Fruit fly (Drosophila melanogaster) whole organism, embryonic: ENCODE data around the gene CG6149.
A peak's percentile ranks its signal among the peaks of the same experiment; 100 is the strongest.

Experiments used
- Adf1 ChIP-seq: fragments of 200-800 bp; sonication (Bioruptor generic); IDR thresholded peaks from 2 replicates; pipeline ENCODE4 v1.3.6; 2022; ENCODE audit warnings: missing biosample characterization, missing genetic modification characterization
- Awh ChIP-seq: fragments of 200-800 bp; sonication (Bioruptor generic); IDR thresholded peaks from 2 replicates; pipeline ENCODE4, ENCODE4 v1.3.6; 2022; ENCODE audit warnings: missing biosample characterization, missing genetic modification characterization
- BEAF-32 ChIP-seq: fragments of 200-800 bp; sonication (Bioruptor generic); optimal IDR thresholded peaks from 3 replicates; lab custom pipeline; 2017; ENCODE audit warnings: missing biosample characterization, missing genetic modification characterization, mild to moderate bottlenecking, moderate library complexity, missing genetic modification reagents
- CG10366 ChIP-seq: fragments of 200-800 bp; sonication (Bioruptor generic); IDR thresholded peaks from 2 replicates; pipeline ENCODE4 v1.3.6; 2022; ENCODE audit warnings: missing biosample characterization, missing genetic modification characterization
- CG11696 ChIP-seq: fragments of 200-800 bp; sonication (Bioruptor generic); IDR thresholded peaks from 2 replicates; pipeline ENCODE4 v1.3.6; 2022; ENCODE audit warnings: missing biosample characterization, missing genetic modification characterization
- CG14667 ChIP-seq: fragments of 200-800 bp; sonication (Bioruptor generic); IDR thresholded peaks from 2 replicates; pipeline ENCODE4 v1.3.6; 2022; ENCODE audit warnings: missing biosample characterization, missing genetic modification characterization
- CG1602 ChIP-seq: fragments of 200-800 bp; sonication (Bioruptor generic); optimal IDR thresholded peaks from 3 replicates; lab custom pipeline; 2016; ENCODE audit warnings: missing biosample characterization, missing genetic modification characterization
- CG16815 ChIP-seq: fragments of 200-800 bp; sonication (Bioruptor generic); optimal IDR thresholded peaks from 3 replicates; lab custom pipeline; 2017; ENCODE audit warnings: missing biosample characterization, mild to moderate bottlenecking, missing genetic modification characterization
- CG18262 ChIP-seq: fragments of 200-800 bp; optimal IDR thresholded peaks from 3 replicates; lab custom pipeline; 2019; ENCODE audit warnings: missing biosample characterization, mild to moderate bottlenecking, missing genetic modification characterization, moderate library complexity
- CG2875 ChIP-seq: fragments of 200-800 bp; sonication (Bioruptor generic); optimal IDR thresholded peaks from 2 replicates; lab custom pipeline; 2017; ENCODE audit warnings: missing biosample characterization, mild to moderate bottlenecking, missing genetic modification characterization, missing genetic modification reagents
- CG3163 ChIP-seq: fragments of 200-800 bp; sonication (Bioruptor generic); optimal IDR thresholded peaks from 3 replicates; lab custom pipeline; 2016; ENCODE audit warnings: missing biosample characterization, missing genetic modification characterization
- CG5245 ChIP-seq: fragments of 200-800 bp; sonication (Bioruptor generic); optimal IDR thresholded peaks from 3 replicates; lab custom pipeline; 2016; ENCODE audit warnings: missing biosample characterization, missing genetic modification characterization
- CG6175 ChIP-seq: fragments of 200-800 bp; sonication (Bioruptor generic); IDR thresholded peaks from 3 replicates; pipeline ENCODE4 v1.3.6; 2022; ENCODE audit warnings: missing biosample characterization, missing genetic modification characterization
- CG6272 ChIP-seq: fragments of 200-800 bp; sonication (Bioruptor generic); IDR thresholded peaks from 2 replicates; pipeline ENCODE4 v1.3.6; 2022; ENCODE audit warnings: missing biosample characterization, missing genetic modification characterization
- CG7372 ChIP-seq: fragments of 200-800 bp; sonication (Bioruptor generic); IDR thresholded peaks from 2 replicates; pipeline ENCODE4 v1.3.6; 2022; ENCODE audit warnings: missing biosample characterization, missing genetic modification characterization
- CG7786 ChIP-seq: fragments of 200-800 bp; sonication (Bioruptor generic); optimal IDR thresholded peaks from 2 replicates; lab custom pipeline; 2016; ENCODE audit warnings: missing biosample characterization, missing genetic modification characterization
- CG7839 ChIP-seq: fragments of 200-800 bp; sonication (Bioruptor generic); optimal IDR thresholded peaks from 3 replicates; lab custom pipeline; 2018; ENCODE audit warnings: missing biosample characterization, mild to moderate bottlenecking, missing genetic modification characterization, moderate library complexity
- CG8089 ChIP-seq: fragments of 200-800 bp; sonication (Bioruptor generic); optimal IDR thresholded peaks from 3 replicates; lab custom pipeline; 2016; ENCODE audit warnings: missing biosample characterization, missing genetic modification characterization
- CG8388 ChIP-seq: fragments of 200-800 bp; sonication (Bioruptor generic); optimal IDR thresholded peaks from 2 replicates; lab custom pipeline; 2019; ENCODE audit warnings: missing biosample characterization, mild to moderate bottlenecking, missing genetic modification characterization, moderate library complexity
- CTCF ChIP-seq: fragments of 200-800 bp; sonication (Bioruptor generic); optimal IDR thresholded peaks from 2 replicates; lab custom pipeline; 2017; ENCODE audit warnings: missing biosample characterization, mild to moderate bottlenecking, missing genetic modification characterization, moderate library complexity
- Dbx ChIP-seq: fragments of 200-800 bp; sonication (Bioruptor generic); IDR thresholded peaks from 3 replicates; pipeline ENCODE4 v1.3.6; 2022; ENCODE audit warnings: missing biosample characterization, missing genetic modification characterization
- Dfd ChIP-seq, 2 experiments: fragments of >200 bp; optimal IDR thresholded peaks; 2 replicates each; lab custom pipeline; 2017; ENCODE audit warnings: missing biosample characterization in 2 of 2, missing genetic modification characterization in 2 of 2
- Dip3 ChIP-seq: fragments of 200-800 bp; sonication (Bioruptor generic); optimal IDR thresholded peaks from 3 replicates; lab custom pipeline; 2016; ENCODE audit warnings: missing biosample characterization, missing genetic modification characterization
- Fer2 ChIP-seq: fragments of 200-800 bp; sonication (Bioruptor generic); optimal IDR thresholded peaks from 2 replicates; lab custom pipeline; 2018; ENCODE audit warnings: missing biosample characterization, mild to moderate bottlenecking, missing genetic modification characterization, moderate library complexity
- Gsc ChIP-seq: fragments of 200-800 bp; sonication (Bioruptor generic); IDR thresholded peaks from 2 replicates; pipeline ENCODE4 v1.3.6; 2022; ENCODE audit warnings: missing biosample characterization, missing genetic modification characterization
- HLH3B ChIP-seq: fragments of 200-800 bp; sonication (Bioruptor generic); IDR thresholded peaks from 2 replicates; pipeline ENCODE4 v1.3.6; 2022; ENCODE audit warnings: missing biosample characterization, missing genetic modification characterization
- HLHmδ ChIP-seq: fragments of 200-800 bp; sonication (Bioruptor generic); optimal IDR thresholded peaks from 2 replicates; lab custom pipeline; 2018; ENCODE audit warnings: missing biosample characterization, mild to moderate bottlenecking, missing genetic modification characterization, moderate library complexity
- Kr ChIP-seq: fragments of 200-800 bp; sonication (Bioruptor generic); optimal IDR thresholded peaks from 2 replicates; lab custom pipeline; 2017; ENCODE audit warnings: missing biosample characterization, mild to moderate bottlenecking, missing genetic modification characterization
- Mes4 ChIP-seq: fragments of 200-800 bp; sonication (Bioruptor generic); optimal IDR thresholded peaks from 2 replicates; lab custom pipeline; 2016; ENCODE audit warnings: missing biosample characterization, missing genetic modification characterization
- NFAT ChIP-seq: fragments of 200-800 bp; sonication (Bioruptor generic); IDR thresholded peaks from 2 replicates; pipeline ENCODE4 v1.3.6; 2022; ENCODE audit warnings: missing biosample characterization, missing genetic modification characterization
- Sry-β ChIP-seq: fragments of 200-800 bp; sonication (Bioruptor generic); optimal IDR thresholded peaks from 2 replicates; lab custom pipeline; 2018; ENCODE audit warnings: missing biosample characterization, mild to moderate bottlenecking, missing genetic modification characterization, moderate library complexity
- Xrp1 ChIP-seq: fragments of 200-800 bp; sonication (Bioruptor generic); IDR thresholded peaks from 2 replicates; pipeline ENCODE4 v1.3.6; 2022; ENCODE audit warnings: missing biosample characterization, missing genetic modification characterization
- ara ChIP-seq: fragments of 200-800 bp; sonication (Bioruptor generic); IDR thresholded peaks from 2 replicates; pipeline ENCODE4 v1.3.6; 2022; ENCODE audit warnings: missing biosample characterization, missing genetic modification characterization
- bbx ChIP-seq: fragments of 200-800 bp; sonication (Bioruptor generic); IDR thresholded peaks from 2 replicates; pipeline ENCODE4 v1.3.6; 2022; ENCODE audit warnings: missing biosample characterization, missing genetic modification characterization; ENCODE audit not compliant: partially characterized antibody
- cas ChIP-seq: fragments of 200-800 bp; sonication (Bioruptor generic); IDR thresholded peaks from 2 replicates; pipeline ENCODE4 v1.3.6; 2022; ENCODE audit warnings: missing biosample characterization, missing genetic modification characterization
- cato ChIP-seq: fragments of 200-800 bp; sonication (Bioruptor generic); optimal IDR thresholded peaks from 2 replicates; lab custom pipeline; 2016; ENCODE audit warnings: missing biosample characterization, missing genetic modification characterization, borderline replicate concordance
- cg ChIP-seq: fragments of 200-800 bp; sonication (Bioruptor generic); optimal IDR thresholded peaks from 3 replicates; lab custom pipeline; 2019; ENCODE audit warnings: missing biosample characterization, mild to moderate bottlenecking, missing genetic modification characterization, moderate library complexity
- chinmo ChIP-seq: fragments of 200-800 bp; sonication (Bioruptor generic); IDR thresholded peaks from 4 replicates; pipeline ENCODE4 v1.3.6; 2022; ENCODE audit warnings: missing biosample characterization, missing genetic modification characterization; ENCODE audit not compliant: partially characterized antibody
- cwo ChIP-seq: fragments of 200-800 bp; sonication (Bioruptor generic); optimal IDR thresholded peaks from 3 replicates; lab custom pipeline; 2017; ENCODE audit warnings: missing biosample characterization, missing genetic modification characterization, mild to moderate bottlenecking, moderate library complexity, missing genetic modification reagents
- danr ChIP-seq: fragments of 200-800 bp; sonication (Bioruptor generic); IDR thresholded peaks from 2 replicates; pipeline ENCODE4 v1.3.6; 2022; ENCODE audit warnings: missing biosample characterization, missing genetic modification characterization
- ewg ChIP-seq: fragments of 200-800 bp; sonication (Bioruptor generic); optimal IDR thresholded peaks from 3 replicates; lab custom pipeline; 2017; ENCODE audit warnings: mild to moderate bottlenecking, missing biosample characterization, missing genetic modification reagents, missing genetic modification characterization
- gce ChIP-seq: fragments of 200-800 bp; sonication (Bioruptor generic); IDR thresholded peaks from 3 replicates; pipeline ENCODE4 v1.3.6; 2022; ENCODE audit warnings: missing biosample characterization, missing genetic modification characterization
- gsb ChIP-seq: fragments of 200-800 bp; sonication (Bioruptor generic); IDR thresholded peaks from 2 replicates; pipeline ENCODE4 v1.3.6; 2022; ENCODE audit warnings: missing biosample characterization, missing genetic modification characterization
- klu ChIP-seq: fragments of 200-800 bp; sonication (Bioruptor generic); IDR thresholded peaks from 2 replicates; pipeline ENCODE4 v1.3.6; 2022; ENCODE audit warnings: missing biosample characterization, missing genetic modification characterization
- lab ChIP-seq: fragments of 200-800 bp; sonication (Bioruptor generic); optimal IDR thresholded peaks from 3 replicates; lab custom pipeline; 2017; ENCODE audit warnings: missing biosample characterization, missing genetic modification characterization, mild to moderate bottlenecking, moderate library complexity, missing genetic modification reagents
- maf-S ChIP-seq: fragments of 200-800 bp; sonication (Bioruptor generic); optimal IDR thresholded peaks from 2 replicates; lab custom pipeline; 2016; ENCODE audit warnings: missing biosample characterization, missing genetic modification characterization
- otp ChIP-seq: fragments of 200-800 bp; sonication (Bioruptor generic); IDR thresholded peaks from 3 replicates; pipeline ENCODE4, ENCODE4 v1.3.6; 2022; ENCODE audit warnings: missing biosample characterization, missing genetic modification characterization
- prd ChIP-seq, 3 experiments: fragments of >200 bp in 2 of 3; fragments of 200-800 bp in 1 of 3; sonication (Bioruptor generic) in 1 of 3; optimal IDR thresholded peaks in 2 of 3; IDR thresholded peaks in 1 of 3; 2 replicates in 2 of 3; 3 replicates in 1 of 3; pipeline versions ENCODE4 v1.3.6 to Lab custom; 2017 to 2022; ENCODE audit warnings: missing biosample characterization in 1 of 3, missing genetic modification characterization in 1 of 3
- row ChIP-seq: fragments of 200-800 bp; sonication (Bioruptor generic); IDR thresholded peaks from 3 replicates; pipeline ENCODE4 v1.3.6; 2022; ENCODE audit warnings: missing biosample characterization, missing genetic modification characterization
- slp2 ChIP-seq: fragments of 200-800 bp; sonication (Bioruptor generic); optimal IDR thresholded peaks from 2 replicates; lab custom pipeline; 2016; ENCODE audit warnings: missing biosample characterization, missing genetic modification characterization
- usp ChIP-seq: fragments of >200 bp; optimal IDR thresholded peaks from 2 replicates; lab custom pipeline; 2017; ENCODE audit warnings: missing biosample characterization, missing genetic modification characterization
- vfl ChIP-seq: fragments of 200-800 bp; sonication (Bioruptor generic); optimal IDR thresholded peaks from 2 replicates; lab custom pipeline; 2016; ENCODE audit warnings: missing biosample characterization, missing genetic modification characterization

CG6149 gene

DNA sequence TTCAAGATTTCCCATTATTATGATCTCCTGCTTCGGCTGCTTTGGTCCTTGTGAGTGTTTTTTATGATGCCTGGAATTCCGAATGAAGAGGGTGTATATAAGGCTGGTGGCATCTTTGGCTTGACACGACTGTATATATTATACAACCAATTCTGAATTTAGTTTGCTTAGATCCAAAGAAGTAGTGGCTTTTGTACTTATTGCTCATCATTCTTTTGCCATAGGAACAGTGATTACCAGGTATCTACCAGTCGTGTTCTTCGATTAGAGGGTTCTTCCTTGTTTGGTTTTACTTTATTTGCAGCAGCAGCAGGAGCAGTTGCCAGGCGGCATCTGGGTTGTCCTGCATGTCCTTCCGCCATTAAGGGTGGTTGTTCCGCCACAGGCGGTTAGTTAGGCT is 31.7 kb downstream of the CG6149 start (continued):
- TF ChIP-seq gsb (GFP tag; lab: Robert Waterston, UW): 0 out of 2 replicates have a peak, but pooled peaks have one; percentile 17
- TF ChIP-seq CG6175 (GFP tag; lab: Robert Waterston, UW): no peak
- TF ChIP-seq CG14667 (GFP tag; lab: Robert Waterston, UW): peak; percentile 63
- 0 out of 3 replicates have a peak, but pooled peaks have one; percentile 33 for TF ChIP-seq Dbx (GFP tag; lab: Robert Waterston, UW)
- TF ChIP-seq prd (optimal IDR thresholded peaks at IDR 0.05; lab: Kevin White, UChicago): no peak
- TF ChIP-seq prd (GFP tag; IDR thresholded peaks at IDR 0.05; lab: Robert Waterston, UW): peak; percentile 92
- peak; percentile 72 for TF ChIP-seq otp (GFP tag; lab: Robert Waterston, UW)
- peak; percentile 65 for TF ChIP-seq CG18262
- TF ChIP-seq row (GFP tag; lab: Robert Waterston, UW): peak; percentile 84
- no peak for TF ChIP-seq Sry-β (GFP tag; lab: Kevin White, UChicago)
- peak; percentile 13; the same call in 1 of the 2 replicates for TF ChIP-seq CG11696 (GFP tag; lab: Robert Waterston, UW)
- TF ChIP-seq klu (GFP tag; lab: Robert Waterston, UW): peak; percentile 27; the same call in 1 of the 2 replicates
- TF ChIP-seq ewg: peak; percentile 39
- TF ChIP-seq slp2: peak; percentile 48
- no peak for TF ChIP-seq CTCF (GFP tag; lab: Kevin White, UChicago)
- peak; percentile 57 for TF ChIP-seq HLH3B
- peak; percentile 42 for TF ChIP-seq CG16815
- no peak for TF ChIP-seq Gsc
- TF ChIP-seq CG10366: peak; percentile 66
- no peak for TF ChIP-seq CG2875
- TF ChIP-seq Dip3 (GFP tag; lab: Kevin White, UChicago): peak; percentile 37
- no peak for TF ChIP-seq Kr (GFP tag; lab: Kevin White, UChicago)
- no peak for TF ChIP-seq danr (GFP tag; lab: Robert Waterston, UW)
- 0 out of 3 replicates have a peak, but pooled peaks have one; percentile 15 for TF ChIP-seq gce (GFP tag; lab: Robert Waterston, UW)
- TF ChIP-seq Fer2 (tag; lab: Kevin White, UChicago): no peak
- TF ChIP-seq cwo (GFP tag; lab: Kevin White, UChicago): peak; percentile 17
- TF ChIP-seq CG7786 (GFP tag; lab: Kevin White, UChicago): peak; percentile 24
- no peak; the same call in 1 of the 2 replicates for TF ChIP-seq cas (GFP tag; lab: Robert Waterston, UW)
- peak; percentile 67 for TF ChIP-seq lab
- TF ChIP-seq HLHmδ (GFP tag; lab: Kevin White, UChicago): no peak
- TF ChIP-seq ara (GFP tag; lab: Robert Waterston, UW): peak; percentile 75
- TF ChIP-seq cato (GFP tag; lab: Kevin White, UChicago): peak; percentile 1
- TF ChIP-seq bbx: no peak
- peak; percentile 20 for TF ChIP-seq CG3163 (GFP tag; lab: Kevin White, UChicago)
- no peak for TF ChIP-seq maf-S
- no peak for TF ChIP-seq NFAT (GFP tag; lab: Robert Waterston, UW)
- no peak for TF ChIP-seq CG5245 (GFP tag; lab: Kevin White, UChicago)
- TF ChIP-seq Adf1 (GFP tag; lab: Robert Waterston, UW): no peak
- no peak for TF ChIP-seq chinmo (GFP tag; lab: Robert Waterston, UW)
- TF ChIP-seq Dfd (GFP tag; optimal IDR thresholded peaks at IDR 0.05; lab: Kevin White, UChicago): no peak
- TF ChIP-seq CG7839 (tag; lab: Kevin White, UChicago): peak; percentile 62
- TF ChIP-seq vfl (GFP tag; lab: Kevin White, UChicago): peak; percentile 9
- TF ChIP-seq CG8089: peak; percentile 16
- no peak for TF ChIP-seq BEAF-32 (GFP tag; lab: Kevin White, UChicago)
- TF ChIP-seq Xrp1: peak; percentile 85
- TF ChIP-seq CG1602: peak; percentile 55
- TF ChIP-seq Awh (GFP tag; lab: Robert Waterston, UW): 0 out of 2 replicates have a peak, but pooled peaks have one; percentile 13
- TF ChIP-seq usp: no peak
- TF ChIP-seq cg (GFP tag; lab: Kevin White, UChicago): no peak
- TF ChIP-seq CG7372 (GFP tag; lab: Robert Waterston, UW): no peak
- peak; percentile 40 for TF ChIP-seq CG8388 (GFP tag; lab: Kevin White, UChicago)
- TF ChIP-seq CG6272: peak; percentile 60
- TF ChIP-seq Mes4 (GFP tag; lab: Kevin White, UChicago): peak; percentile 20
